Fruit fly (Drosophila melanogaster) S2 (cell line): ENCODE results near the gene CG42758.

Experiments
- CG8478 ChIP-seq: fragments of >200 bp; optimal IDR thresholded peaks from 2 replicates; lab custom pipeline; 2018
- CTCF ChIP-seq, 2 experiments: fragments of >200 bp; optimal IDR thresholded peaks; 2 replicates each; lab custom pipeline; 2018

dm6 chr3L:14537435-14537991, 29.7 kb upstream of the CG42758 start, which contains the start of gene Mpcp2:
- TF ChIP-seq CTCF (optimal IDR thresholded peaks at IDR 0.05; lab: Kevin White, UChicago) (peak; percentile 81 to 83), CG8478 (lab: Kevin White, UChicago) (no peak)
